Fruit fly (Drosophila melanogaster) whole organism, prepupa: ENCODE data around the gene Npc2d.

Experiments
- CG10669 ChIP-seq: fragments of 200-800 bp; sonication (Bioruptor generic); optimal IDR thresholded peaks from 3 replicates; lab custom pipeline; 2018; ENCODE audit warnings: missing biosample characterization, mild to moderate bottlenecking, missing genetic modification characterization, moderate library complexity
- CG11902 ChIP-seq: fragments of 200-800 bp; sonication (Bioruptor generic); optimal IDR thresholded peaks from 3 replicates; lab custom pipeline; 2016; ENCODE audit warnings: missing biosample characterization, missing genetic modification characterization
- CG16779 ChIP-seq: fragments of 200-800 bp; sonication (Bioruptor generic); optimal IDR thresholded peaks from 3 replicates; lab custom pipeline; 2017; ENCODE audit warnings: missing biosample characterization, mild to moderate bottlenecking, missing genetic modification characterization
- CG6163 ChIP-seq: fragments of 200-800 bp; sonication (Bioruptor generic); IDR thresholded peaks from 3 replicates; pipeline ENCODE4 v1.3.6; 2022; ENCODE audit warnings: missing biosample characterization, missing genetic modification characterization
- Eip78C ChIP-seq: fragments of 200-800 bp; sonication (Bioruptor generic); peaks from one replicate; lab custom pipeline; 2016; ENCODE audit warnings: missing biosample characterization, missing genetic modification characterization
- Hr4 ChIP-seq: fragments of 200-800 bp; sonication (Bioruptor generic); optimal IDR thresholded peaks from 3 replicates; lab custom pipeline; 2016; ENCODE audit warnings: missing biosample characterization, missing genetic modification characterization
- Sox102F ChIP-seq: fragments of 200-800 bp; sonication (Bioruptor generic); optimal IDR thresholded peaks from 2 replicates; lab custom pipeline; 2016; ENCODE audit warnings: missing biosample characterization, mild to moderate bottlenecking, missing genetic modification characterization
- fd59A ChIP-seq: fragments of 200-800 bp; sonication (Bioruptor generic); optimal IDR thresholded peaks from 2 replicates; lab custom pipeline; 2017; ENCODE audit warnings: missing biosample characterization, mild to moderate bottlenecking, missing genetic modification characterization, missing genetic modification reagents

dm6 chr3R:10079267-10079987 lies 23.5 kb upstream of the Npc2d start:
- TF ChIP-seq CG11902 (GFP tag; lab: Kevin White, UChicago) (no peak), CG16779 (tag; lab: Kevin White, UChicago) (peak; percentile 33), Eip78C (GFP tag; lab: Kevin White, UChicago) (peak; percentile 92), fd59A (GFP tag; lab: Kevin White, UChicago) (peak; percentile 70), Hr4 (GFP tag; lab: Kevin White, UChicago) (peak; percentile 84), CG10669 (peak; percentile 68), CG6163 (GFP tag; lab: Robert Waterston, UW) (peak; percentile 84), Sox102F (GFP tag; lab: Kevin White, UChicago) (peak; percentile 26)
